Worm (Caenorhabditis elegans) whole organism, midembryonic: ENCODE results near the gene BE0003N10.1.

Experiments used
- T22C8.4 ChIP-seq: fragments of 200-800 bp; sonication (Bioruptor generic); IDR thresholded peaks from 2 replicates; pipeline ENCODE4 v1.3.6; 2022; ENCODE audit warnings: missing genetic modification characterization, missing compliant biosample characterization
- flt-1 ChIP-seq: fragments of 200-800 bp; sonication (Bioruptor generic); IDR thresholded peaks from 2 replicates; pipeline ENCODE4 v1.3.6; 2022; ENCODE audit warnings: missing genetic modification characterization, missing compliant biosample characterization
- tab-1 ChIP-seq: fragments of 200-800 bp; sonication (Bioruptor generic); IDR thresholded peaks from 2 replicates; pipeline ENCODE4 v1.3.6; 2022; ENCODE audit warnings: missing genetic modification characterization, missing compliant biosample characterization

- TF ChIP-seq flt-1 (GFP tag; lab: Robert Waterston, UW): no peak
- no peak for TF ChIP-seq tab-1 (GFP tag; lab: Robert Waterston, UW)
- no peak for TF ChIP-seq T22C8.4 (GFP tag; lab: Robert Waterston, UW)
Observed at ce11 chrIII:1008091-1008490, 29.2 kb upstream of the BE0003N10.1 start, which contains the start of gene clc-27.
